Worm (Caenorhabditis elegans) whole organism, L1 larva: ENCODE results near the gene T05A8.6.

Experiments used
- Y116A8C.19 ChIP-seq: sonication (generic microtip); optimal IDR thresholded peaks from 2 replicates; lab custom pipeline; 2016; ENCODE audit warnings: missing compliant biosample characterization, missing genetic modification characterization, borderline replicate concordance
- aha-1 ChIP-seq: fragments of 150-350 bp; optimal IDR thresholded peaks from 2 replicates; lab custom pipeline; 2014; ENCODE audit warnings: missing biosample characterization, missing genetic modification characterization
- aly-2 ChIP-seq: fragments of 150-350 bp; optimal IDR thresholded peaks from 2 replicates; lab custom pipeline; 2014; ENCODE audit warnings: missing biosample characterization, missing genetic modification characterization
- ama-1 ChIP-seq: fragments of 150-350 bp; optimal IDR thresholded peaks from 2 replicates; lab custom pipeline; 2014
- ceh-8 ChIP-seq: fragments of 200-800 bp; sonication (Bioruptor generic); optimal IDR thresholded peaks from 2 replicates; lab custom pipeline; 2018; ENCODE audit warnings: mild to moderate bottlenecking, missing genetic modification characterization, moderate library complexity, missing compliant biosample characterization
- ces-1 ChIP-seq: fragments of 150-350 bp; optimal IDR thresholded peaks from 2 replicates; lab custom pipeline; 2014; ENCODE audit warnings: missing biosample characterization, missing genetic modification reagents, missing genetic modification characterization
- efl-3 ChIP-seq: fragments of 200-800 bp; sonication (Bioruptor generic); optimal IDR thresholded peaks from 2 replicates; lab custom pipeline; 2018; ENCODE audit warnings: mild to moderate bottlenecking, missing genetic modification characterization, missing compliant biosample characterization
- egl-13 ChIP-seq: sonication (generic microtip); optimal IDR thresholded peaks from 2 replicates; lab custom pipeline; 2016; ENCODE audit warnings: missing genotype, missing genetic modification reagents, missing genetic modification characterization, missing compliant biosample characterization
- egl-27 ChIP-seq, 2 experiments: fragments of 150-350 bp in 1 of 2; sonication (generic microtip); optimal IDR thresholded peaks; 3 replicates each; lab custom pipeline; 2017 to 2018; ENCODE audit warnings: missing biosample characterization in 2 of 2, missing genetic modification characterization in 2 of 2, missing genetic modification reagents in 2 of 2
- elt-2 ChIP-seq: sonication (generic microtip); optimal IDR thresholded peaks from 2 replicates; lab custom pipeline; 2016; ENCODE audit warnings: missing genetic modification characterization, mild to moderate bottlenecking, inconsistent platforms, missing compliant biosample characterization, missing genetic modification reagents
- elt-3 ChIP-seq, 6 experiments: fragments of 150-350 bp in 1 of 6; sonication (generic microtip); optimal IDR thresholded peaks; 2 replicates each; lab custom pipeline; 2017 to 2018; ENCODE audit warnings: missing biosample characterization in 6 of 6, missing genetic modification characterization in 6 of 6, inconsistent platforms in 1 of 6
- ets-5 ChIP-seq: fragments of 200-800 bp; sonication (Bioruptor generic); IDR thresholded peaks from 2 replicates; pipeline ENCODE4 v1.3.6; 2022; ENCODE audit warnings: missing genetic modification characterization, missing compliant biosample characterization
- fkh-10 ChIP-seq: sonication (generic microtip); optimal IDR thresholded peaks from 2 replicates; lab custom pipeline; 2017; ENCODE audit warnings: missing biosample characterization, missing genetic modification reagents, missing genetic modification characterization
- fkh-8 ChIP-seq: sonication (generic microtip); optimal IDR thresholded peaks from 2 replicates; lab custom pipeline; 2016; ENCODE audit warnings: mild to moderate bottlenecking, missing genetic modification characterization, missing compliant biosample characterization
- hlh-4 ChIP-seq: sonication (generic microtip); optimal IDR thresholded peaks from 2 replicates; lab custom pipeline; 2016; ENCODE audit warnings: mild to moderate bottlenecking, missing genetic modification characterization, missing compliant biosample characterization
- hpl-2 ChIP-seq: fragments of 150-350 bp; optimal IDR thresholded peaks from 2 replicates; lab custom pipeline; 2014; ENCODE audit warnings: missing biosample characterization, missing genetic modification reagents, missing genetic modification characterization
- jun-1 ChIP-seq: fragments of 150-350 bp; optimal IDR thresholded peaks from 2 replicates; lab custom pipeline; 2014; ENCODE audit warnings: missing biosample characterization, missing genetic modification reagents, missing genetic modification characterization
- lin-13 ChIP-seq: fragments of 150-350 bp; optimal IDR thresholded peaks from 2 replicates; lab custom pipeline; 2014; ENCODE audit warnings: missing biosample characterization, missing genetic modification reagents, missing genetic modification characterization
- lin-14 ChIP-seq: fragments of 200-800 bp; sonication (Bioruptor generic); optimal IDR thresholded peaks from 2 replicates; lab custom pipeline; 2018; ENCODE audit warnings: mild to moderate bottlenecking, missing genetic modification characterization, moderate library complexity, missing compliant biosample characterization
- lin-39 ChIP-seq: fragments of 150-350 bp; optimal IDR thresholded peaks from 2 replicates; lab custom pipeline; 2014; ENCODE audit warnings: missing biosample characterization, missing genetic modification reagents, missing genetic modification characterization
- mef-2 ChIP-seq: fragments of 150-350 bp; optimal IDR thresholded peaks from 2 replicates; lab custom pipeline; 2014; ENCODE audit warnings: missing biosample characterization, missing genetic modification characterization
- mep-1 ChIP-seq: fragments of 150-350 bp; optimal IDR thresholded peaks from 2 replicates; lab custom pipeline; 2014; ENCODE audit warnings: missing biosample characterization, missing genetic modification characterization
- nhr-11 ChIP-seq: fragments of 150-350 bp; optimal IDR thresholded peaks from 2 replicates; lab custom pipeline; 2014; ENCODE audit warnings: missing biosample characterization, missing genetic modification characterization
- nhr-12 ChIP-seq: sonication (generic microtip); optimal IDR thresholded peaks from 2 replicates; lab custom pipeline; 2017; ENCODE audit warnings: missing biosample characterization, missing genetic modification characterization
- nhr-19 ChIP-seq: fragments of 200-800 bp; sonication (Bioruptor generic); conservative IDR thresholded peaks from 2 replicates; pipeline ENCODE4 v1.3.6; 2022; ENCODE audit warnings: missing genetic modification characterization, missing compliant biosample characterization
- nhr-20 ChIP-seq: sonication (generic microtip); optimal IDR thresholded peaks from 2 replicates; lab custom pipeline; 2016; ENCODE audit warnings: mild to moderate bottlenecking, missing genetic modification characterization, missing compliant biosample characterization
- nhr-71 ChIP-seq: sonication (generic microtip); optimal IDR thresholded peaks from 2 replicates; lab custom pipeline; 2016; ENCODE audit warnings: mild to moderate bottlenecking, missing genetic modification characterization, moderate library complexity, missing compliant biosample characterization
- nhr-76 ChIP-seq: sonication (generic microtip); optimal IDR thresholded peaks from 2 replicates; lab custom pipeline; 2017; ENCODE audit warnings: missing biosample characterization, missing genetic modification characterization
- nhr-85 ChIP-seq: sonication (generic microtip); peaks from one replicate; lab custom pipeline; 2016; ENCODE audit warnings: missing genetic modification characterization, inconsistent platforms, missing compliant biosample characterization
- nhr-90 ChIP-seq: sonication (generic microtip); optimal IDR thresholded peaks from 2 replicates; lab custom pipeline; 2016; ENCODE audit warnings: mild to moderate bottlenecking, missing genetic modification characterization, missing compliant biosample characterization; ENCODE audit not compliant: poor library complexity
- rnt-1 ChIP-seq: sonication (generic microtip); optimal IDR thresholded peaks from 2 replicates; lab custom pipeline; 2016; ENCODE audit warnings: mild to moderate bottlenecking, missing genetic modification characterization, moderate library complexity, missing compliant biosample characterization
- snu-23 ChIP-seq: sonication (generic microtip); optimal IDR thresholded peaks from 2 replicates; lab custom pipeline; 2016; ENCODE audit warnings: missing genetic modification characterization, missing compliant biosample characterization
- sup-37 ChIP-seq: fragments of 200-800 bp; sonication (Bioruptor generic); optimal IDR thresholded peaks from 2 replicates; lab custom pipeline; 2018; ENCODE audit warnings: mild to moderate bottlenecking, missing genetic modification characterization, missing compliant biosample characterization
- unc-30 ChIP-seq: sonication (generic microtip); optimal IDR thresholded peaks from 2 replicates; lab custom pipeline; 2017; ENCODE audit warnings: missing biosample characterization, missing genetic modification characterization
- vab-15 ChIP-seq: sonication (generic microtip); optimal IDR thresholded peaks from 2 replicates; lab custom pipeline; 2017; ENCODE audit warnings: missing genotype, mild to moderate bottlenecking, missing genetic modification characterization, missing compliant biosample characterization
- zag-1 ChIP-seq: fragments of 150-350 bp; optimal IDR thresholded peaks from 2 replicates; lab custom pipeline; 2014; ENCODE audit warnings: missing biosample characterization, missing genetic modification characterization
- ztf-11 ChIP-seq, 2 experiments: sonication (generic microtip); optimal IDR thresholded peaks; 2 replicates each; lab custom pipeline; 2016 to 2017; ENCODE audit warnings: missing genetic modification characterization in 2 of 2, missing biosample characterization in 1 of 2, missing compliant biosample characterization in 1 of 2

Gene T05A8.6

DNA sequence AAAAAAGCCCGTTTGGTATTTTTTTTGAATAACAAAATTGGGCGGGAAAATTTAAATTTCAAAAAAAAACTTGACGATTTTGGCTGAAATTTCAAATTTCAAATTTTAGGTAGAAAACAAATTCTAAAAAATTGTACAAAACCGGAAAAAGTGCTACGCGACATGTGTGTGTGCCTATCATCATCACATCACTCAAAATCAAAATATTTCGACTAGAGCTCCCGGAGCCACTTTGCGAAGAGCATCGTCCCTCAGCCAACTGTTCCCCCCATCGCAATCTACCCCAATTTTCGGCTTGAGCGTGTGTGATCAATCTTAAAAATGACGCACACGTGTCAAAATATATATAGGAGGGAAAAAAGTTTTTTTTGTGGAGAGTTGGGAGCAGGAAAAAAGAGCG is 12.7 kb downstream of the T05A8.6 start:
- TF ChIP-seq nhr-85 (tag; lab: Kevin White, UChicago) = no peak
- no peak for TF ChIP-seq nhr-90 (tag; lab: Kevin White, UChicago)
- no peak for TF ChIP-seq ama-1 (lab: Kevin White, UChicago)
- peak; percentile 43 for TF ChIP-seq rnt-1
- peak; percentile 33 for TF ChIP-seq lin-14
- TF ChIP-seq nhr-71 (tag; lab: Kevin White, UChicago) = peak; percentile 0

DNA sequence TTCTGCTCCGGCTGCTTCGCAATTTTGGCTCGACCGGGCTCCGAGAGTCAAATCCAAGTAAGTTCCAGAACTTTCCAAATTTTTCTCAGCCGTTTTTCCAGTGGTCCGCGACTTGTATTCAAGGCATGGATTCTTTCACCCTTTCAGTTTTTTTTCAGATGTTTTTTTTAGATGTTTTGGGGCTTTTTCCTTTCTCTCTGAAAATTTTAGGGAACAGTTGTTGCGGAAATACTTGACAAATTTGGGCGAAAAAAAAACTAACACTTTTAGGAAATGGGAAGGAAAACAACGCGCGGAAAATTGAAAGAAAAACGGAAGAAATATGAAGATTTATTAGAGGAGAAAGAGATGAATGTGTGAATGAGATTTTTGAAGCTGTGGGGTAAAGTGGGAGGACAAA is 14.0 kb downstream of the T05A8.6 start, which contains the start of the genes T05A8.11 and nep-2:
T05A8.11 (minus strand) TSS at position 101 of the 400 bp plus-strand sequence.
nep-2 (minus strand) TSS at position 192 of the 400 bp plus-strand sequence.
- no peak for TF ChIP-seq elt-2
- TF ChIP-seq egl-13 (tag; lab: Kevin White, UChicago) = no peak
- no peak for TF ChIP-seq nhr-12
- no peak for TF ChIP-seq fkh-8 (tag; lab: Kevin White, UChicago)
- no peak for TF ChIP-seq jun-1 (tag; lab: Kevin White, UChicago)
- no peak for TF ChIP-seq ztf-11 (tag; optimal IDR thresholded peaks at IDR 0.05; lab: Kevin White, UChicago)
- TF ChIP-seq sup-37 (GFP tag; lab: Kevin White, UChicago) = no peak
- TF ChIP-seq mep-1 (tag; lab: Kevin White, UChicago) = no peak
- no peak for TF ChIP-seq unc-30
- no peak for TF ChIP-seq zag-1 (tag; lab: Kevin White, UChicago)
- TF ChIP-seq nhr-90 (tag; lab: Kevin White, UChicago) = no peak
- no peak for TF ChIP-seq nhr-76 (tag; lab: Kevin White, UChicago)
- no peak for TF ChIP-seq fkh-10
- no peak for TF ChIP-seq lin-13 (GFP tag; lab: Kevin White, UChicago)
- no peak for TF ChIP-seq nhr-20 (tag; lab: Kevin White, UChicago)
- TF ChIP-seq lin-39 (tag; lab: Kevin White, UChicago) = no peak
- TF ChIP-seq Y116A8C.19 (tag; lab: Kevin White, UChicago) = no peak

DNA sequence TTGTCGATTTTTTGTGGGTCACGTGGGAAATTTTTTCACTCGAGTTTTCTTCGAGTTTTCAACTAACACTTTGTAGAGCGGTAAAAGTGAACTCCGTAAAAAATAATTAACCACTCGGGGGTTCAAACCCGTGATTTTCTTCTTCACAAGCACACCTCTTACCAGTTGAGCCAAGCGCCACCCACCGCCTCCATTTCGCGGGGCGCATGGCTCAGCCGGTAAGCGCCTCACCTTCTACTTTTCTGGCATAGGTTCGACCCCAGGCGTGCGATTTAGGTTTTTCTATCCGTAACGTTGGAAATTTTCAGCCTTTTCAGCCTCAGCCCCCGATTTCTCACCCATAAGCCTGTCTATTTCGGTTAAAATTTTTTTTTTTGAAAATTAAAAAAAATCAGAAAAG is 17.5 kb downstream of the T05A8.6 start:
- TF ChIP-seq ceh-8 (GFP tag; lab: Kevin White, UChicago) = no peak

DNA sequence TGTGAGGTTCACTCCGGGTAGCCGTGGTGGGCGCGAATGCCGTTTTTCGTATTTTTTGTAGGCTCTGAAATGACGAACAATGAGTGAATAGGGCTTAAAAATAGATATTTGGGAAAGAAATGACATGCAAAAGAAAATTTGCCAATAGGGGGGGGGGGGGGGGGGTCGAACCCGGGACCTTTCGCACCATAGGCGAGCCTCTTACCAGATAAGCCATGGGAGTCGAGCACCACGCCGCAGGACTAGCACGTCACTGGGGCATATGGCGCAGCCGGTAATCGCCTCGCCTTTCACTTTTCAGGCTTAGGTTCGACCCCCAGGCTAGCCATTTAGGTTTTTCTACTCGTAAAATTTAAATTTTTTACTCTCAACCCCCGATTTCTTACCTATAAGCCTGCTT is 20.3 kb downstream of the T05A8.6 start:
- TF ChIP-seq mef-2 (tag; lab: Kevin White, UChicago) (no peak), fkh-10 (no peak), elt-2 (no peak), hpl-2 (GFP tag; lab: Kevin White, UChicago) (no peak), egl-27 (tag; optimal IDR thresholded peaks at IDR 0.05; lab: Kevin White, UChicago) (no peak), aha-1 (tag; lab: Kevin White, UChicago) (no peak), efl-3 (GFP tag; lab: Kevin White, UChicago) (no peak), nhr-71 (tag; lab: Kevin White, UChicago) (no peak), hlh-4 (tag; lab: Kevin White, UChicago) (no peak), snu-23 (no peak), lin-39 (tag; lab: Kevin White, UChicago) (no peak), nhr-19 (GFP tag; lab: Robert Waterston, UW) (no peak), nhr-11 (tag; lab: Kevin White, UChicago) (no peak), vab-15 (tag; lab: Kevin White, UChicago) (no peak), ces-1 (GFP tag; lab: Kevin White, UChicago) (no peak)

DNA sequence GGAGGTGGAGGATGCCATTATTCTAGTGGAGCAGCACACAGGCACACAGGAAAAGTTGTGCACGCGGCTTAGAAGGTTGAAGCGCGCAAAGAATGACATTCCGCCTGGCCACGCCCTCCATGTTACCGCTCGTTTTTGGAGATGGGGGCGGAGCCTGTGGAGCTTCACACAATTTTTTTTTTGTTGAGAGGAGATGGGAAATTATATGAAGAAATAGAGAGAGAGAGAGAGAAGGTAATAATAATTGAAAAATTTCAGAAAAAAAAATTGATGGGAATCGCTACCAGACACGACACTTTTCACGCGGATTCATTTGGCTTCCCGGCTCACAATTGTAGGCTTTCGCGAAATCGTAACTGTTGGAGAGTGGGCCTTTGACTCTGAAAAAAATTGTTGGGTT is 22.2 kb downstream of the T05A8.6 start, which contains the start of gene T05A8.3:
T05A8.3 (minus strand) TSS at position 101 of the 400 bp plus-strand sequence.
- TF ChIP-seq sup-37 (GFP tag; lab: Kevin White, UChicago) = no peak
- no peak for TF ChIP-seq aly-2 (tag; lab: Kevin White, UChicago)
- no peak for TF ChIP-seq ets-5 (GFP tag; lab: Robert Waterston, UW)
- no peak for TF ChIP-seq elt-3 (tag; optimal IDR thresholded peaks at IDR 0.05; lab: Kevin White, UChicago)
